Worm (Caenorhabditis elegans) whole organism, late embryonic: ENCODE data around the gene xbx-5.
A peak's percentile ranks its signal among the peaks of the same experiment; 100 is the strongest.

Experiments used
- C08G9.2 ChIP-seq: sonication (generic microtip); optimal IDR thresholded peaks from 2 replicates; lab custom pipeline; 2016; ENCODE audit warnings: mild to moderate bottlenecking, missing genetic modification characterization, moderate library complexity, missing compliant biosample characterization
- C38D4.7 ChIP-seq: fragments of 200-800 bp; sonication (Bioruptor generic); optimal IDR thresholded peaks from 2 replicates; lab custom pipeline; 2018; ENCODE audit warnings: mild to moderate bottlenecking, missing genetic modification characterization, moderate library complexity, missing compliant biosample characterization
- F13H6.1 ChIP-seq: sonication (generic microtip); optimal IDR thresholded peaks from 2 replicates; lab custom pipeline; 2016; ENCODE audit warnings: missing genetic modification characterization, missing compliant biosample characterization
- K02D7.2 ChIP-seq: sonication (generic microtip); optimal IDR thresholded peaks from 2 replicates; lab custom pipeline; 2017; ENCODE audit warnings: mild to moderate bottlenecking, missing genetic modification characterization, missing compliant biosample characterization
- K09A11.1 ChIP-seq: sonication (generic microtip); optimal IDR thresholded peaks from 2 replicates; lab custom pipeline; 2017; ENCODE audit warnings: antibody characterized with exemption, mild to moderate bottlenecking, missing genetic modification characterization, missing compliant biosample characterization; ENCODE audit not compliant: insufficient read depth
- ahr-1 ChIP-seq: sonication (generic microtip); optimal IDR thresholded peaks from 2 replicates; lab custom pipeline; 2016; ENCODE audit warnings: missing genetic modification characterization, missing compliant biosample characterization
- ama-1 ChIP-seq: fragments of 150-350 bp; optimal IDR thresholded peaks from 2 replicates; lab custom pipeline; 2014
- ceh-18 ChIP-seq: sonication (generic microtip); optimal IDR thresholded peaks from 2 replicates; lab custom pipeline; 2016; ENCODE audit warnings: missing genetic modification characterization, missing compliant biosample characterization
- ceh-19 ChIP-seq: fragments of 200-800 bp; sonication (Bioruptor generic); optimal IDR thresholded peaks from 2 replicates; lab custom pipeline; 2018; ENCODE audit warnings: mild to moderate bottlenecking, missing genetic modification characterization, missing compliant biosample characterization
- ceh-2 ChIP-seq: sonication (generic microtip); optimal IDR thresholded peaks from 2 replicates; lab custom pipeline; 2016; ENCODE audit warnings: missing genotype, missing genetic modification characterization, missing compliant biosample characterization
- ceh-22 ChIP-seq: sonication (generic microtip); optimal IDR thresholded peaks from 2 replicates; lab custom pipeline; 2017; ENCODE audit warnings: missing biosample characterization, missing genetic modification characterization
- ceh-30 ChIP-seq: fragments of 150-350 bp; optimal IDR thresholded peaks from 2 replicates; lab custom pipeline; 2014; ENCODE audit warnings: missing biosample characterization, missing genetic modification characterization
- ceh-31 ChIP-seq: sonication (generic microtip); optimal IDR thresholded peaks from 2 replicates; lab custom pipeline; 2016; ENCODE audit warnings: missing genetic modification characterization, missing compliant biosample characterization
- ceh-34 ChIP-seq: sonication (generic microtip); optimal IDR thresholded peaks from 2 replicates; lab custom pipeline; 2016; ENCODE audit warnings: mild to moderate bottlenecking, missing genetic modification characterization, missing compliant biosample characterization
- ceh-48 ChIP-seq: sonication (generic microtip); optimal IDR thresholded peaks from 2 replicates; lab custom pipeline; 2016; ENCODE audit warnings: missing genetic modification characterization, inconsistent platforms, missing compliant biosample characterization
- ceh-6 ChIP-seq: fragments of 200-800 bp; sonication (Bioruptor generic); optimal IDR thresholded peaks from 2 replicates; lab custom pipeline; 2018; ENCODE audit warnings: mild to moderate bottlenecking, missing genetic modification characterization, missing compliant biosample characterization
- ceh-9 ChIP-seq: sonication (generic microtip); optimal IDR thresholded peaks from 2 replicates; lab custom pipeline; 2016; ENCODE audit warnings: mild to moderate bottlenecking, missing genetic modification characterization, inconsistent platforms, missing compliant biosample characterization
- dmd-4 ChIP-seq: sonication (generic microtip); optimal IDR thresholded peaks from 2 replicates; lab custom pipeline; 2016; ENCODE audit warnings: borderline replicate concordance, missing genetic modification characterization, missing compliant biosample characterization
- elt-2 ChIP-seq: sonication (generic microtip); optimal IDR thresholded peaks from 2 replicates; lab custom pipeline; 2016; ENCODE audit warnings: missing genetic modification reagents, missing genetic modification characterization, missing compliant biosample characterization
- elt-4 ChIP-seq: sonication (generic microtip); optimal IDR thresholded peaks from 2 replicates; lab custom pipeline; 2016; ENCODE audit warnings: missing genetic modification characterization, missing compliant biosample characterization
- ets-4 ChIP-seq: sonication (generic microtip); optimal IDR thresholded peaks from 2 replicates; lab custom pipeline; 2016; ENCODE audit warnings: missing genetic modification characterization, missing compliant biosample characterization
- fax-1 ChIP-seq: sonication (generic microtip); optimal IDR thresholded peaks from 2 replicates; lab custom pipeline; 2016; ENCODE audit warnings: missing genotype, missing genetic modification characterization, missing compliant biosample characterization
- fkh-6 ChIP-seq: sonication (generic microtip); optimal IDR thresholded peaks from 2 replicates; lab custom pipeline; 2016; ENCODE audit warnings: missing genetic modification characterization, missing compliant biosample characterization
- hlh-15 ChIP-seq: sonication (generic microtip); optimal IDR thresholded peaks from 2 replicates; lab custom pipeline; 2016; ENCODE audit warnings: missing genetic modification characterization, missing compliant biosample characterization
- hlh-30 ChIP-seq: sonication (generic microtip); optimal IDR thresholded peaks from 2 replicates; lab custom pipeline; 2017; ENCODE audit warnings: antibody characterized with exemption, missing genetic modification characterization, missing compliant biosample characterization; ENCODE audit not compliant: insufficient read depth
- hlh-8 ChIP-seq: sonication (generic microtip); optimal IDR thresholded peaks from 2 replicates; lab custom pipeline; 2016; ENCODE audit warnings: missing genotype, missing genetic modification characterization, missing compliant biosample characterization
- lim-6 ChIP-seq: sonication (generic microtip); optimal IDR thresholded peaks from 2 replicates; lab custom pipeline; 2016; ENCODE audit warnings: missing genetic modification characterization, missing compliant biosample characterization
- lin-11 ChIP-seq: fragments of 200-800 bp; sonication (Bioruptor generic); optimal IDR thresholded peaks from 2 replicates; lab custom pipeline; 2018; ENCODE audit warnings: mild to moderate bottlenecking, missing genetic modification characterization, missing compliant biosample characterization
- madf-2 ChIP-seq: sonication (generic microtip); optimal IDR thresholded peaks from 2 replicates; lab custom pipeline; 2017; ENCODE audit warnings: missing genetic modification characterization, missing compliant biosample characterization
- mec-3 ChIP-seq: sonication (generic microtip); optimal IDR thresholded peaks from 2 replicates; lab custom pipeline; 2016; ENCODE audit warnings: borderline replicate concordance, missing genetic modification characterization, missing compliant biosample characterization
- nhr-11 ChIP-seq: fragments of 150-350 bp; optimal IDR thresholded peaks from 2 replicates; lab custom pipeline; 2014; ENCODE audit warnings: missing biosample characterization, missing genetic modification characterization
- npax-4 ChIP-seq: sonication (generic microtip); optimal IDR thresholded peaks from 2 replicates; lab custom pipeline; 2016; ENCODE audit warnings: missing genetic modification characterization, missing compliant biosample characterization
- odd-2 ChIP-seq: sonication (generic microtip); optimal IDR thresholded peaks from 2 replicates; lab custom pipeline; 2017; ENCODE audit warnings: antibody characterized with exemption, mild to moderate bottlenecking, missing genetic modification characterization, missing compliant biosample characterization
- pat-9 ChIP-seq: fragments of 200-800 bp; sonication (Bioruptor generic); optimal IDR thresholded peaks from 2 replicates; lab custom pipeline; 2018; ENCODE audit warnings: mild to moderate bottlenecking, missing genetic modification characterization, moderate library complexity, missing compliant biosample characterization
- pax-1 ChIP-seq: fragments of 150-350 bp; optimal IDR thresholded peaks from 2 replicates; lab custom pipeline; 2014; ENCODE audit warnings: missing biosample characterization, missing genetic modification characterization
- pha-2 ChIP-seq: sonication (generic microtip); optimal IDR thresholded peaks from 2 replicates; lab custom pipeline; 2017; ENCODE audit warnings: mild to moderate bottlenecking, missing genetic modification characterization, missing compliant biosample characterization
- pha-4 ChIP-seq: fragments of 150-350 bp; optimal IDR thresholded peaks from 2 replicates; lab custom pipeline; 2018; ENCODE audit warnings: missing biosample characterization, missing genetic modification reagents, missing genetic modification characterization
- pqm-1 ChIP-seq: sonication (generic microtip); optimal IDR thresholded peaks from 2 replicates; lab custom pipeline; 2016; ENCODE audit warnings: missing genetic modification characterization, missing compliant biosample characterization
- pros-1 ChIP-seq: fragments of 150-350 bp; optimal IDR thresholded peaks from 2 replicates; lab custom pipeline; 2014; ENCODE audit warnings: missing biosample characterization, missing genetic modification reagents, missing genetic modification characterization
- rnt-1 ChIP-seq: sonication (generic microtip); optimal IDR thresholded peaks from 2 replicates; lab custom pipeline; 2016; ENCODE audit warnings: missing genetic modification characterization, missing compliant biosample characterization
- sdc-2 ChIP-seq: sonication (generic microtip); optimal IDR thresholded peaks from 2 replicates; lab custom pipeline; 2016; ENCODE audit warnings: missing genotype, missing genetic modification characterization, missing compliant biosample characterization
- sox-2 ChIP-seq: fragments of 200-800 bp; sonication (Bioruptor generic); IDR thresholded peaks from 2 replicates; pipeline ENCODE4 v1.3.6; 2022; ENCODE audit warnings: missing genetic modification reagents, missing genetic modification characterization, missing compliant biosample characterization
- sox-4 ChIP-seq: sonication (generic microtip); optimal IDR thresholded peaks from 2 replicates; lab custom pipeline; 2017; ENCODE audit warnings: mild to moderate bottlenecking, missing genetic modification characterization, inconsistent platforms, missing compliant biosample characterization
- tbx-2 ChIP-seq: sonication (generic microtip); optimal IDR thresholded peaks from 2 replicates; lab custom pipeline; 2016; ENCODE audit warnings: missing genetic modification characterization, missing compliant biosample characterization
- tbx-7 ChIP-seq: sonication (generic microtip); optimal IDR thresholded peaks from 2 replicates; lab custom pipeline; 2016; ENCODE audit warnings: missing genotype, missing genetic modification characterization, missing compliant biosample characterization
- unc-3 ChIP-seq, 2 experiments: fragments of 200-800 bp in 1 of 2; sonication (Bioruptor generic) in 1 of 2; sonication (generic microtip) in 1 of 2; conservative IDR thresholded peaks in 1 of 2; optimal IDR thresholded peaks in 1 of 2; 2 replicates each; pipeline versions ENCODE4 v1.3.6 to Lab custom; 2016 to 2022; ENCODE audit warnings: missing compliant biosample characterization in 2 of 2, missing genetic modification characterization in 2 of 2, missing genetic modification reagents in 1 of 2
- unc-42 ChIP-seq: sonication (generic microtip); optimal IDR thresholded peaks from 2 replicates; lab custom pipeline; 2016; ENCODE audit warnings: missing genotype, missing genetic modification characterization, missing compliant biosample characterization
- unc-86 ChIP-seq: sonication (generic microtip); optimal IDR thresholded peaks from 2 replicates; lab custom pipeline; 2016; ENCODE audit warnings: missing genetic modification characterization, missing compliant biosample characterization
- zip-5 ChIP-seq: sonication (generic microtip); optimal IDR thresholded peaks from 2 replicates; lab custom pipeline; 2016; ENCODE audit warnings: missing genetic modification characterization, missing compliant biosample characterization

The xbx-5 gene

ce11 chrIII:3821969-3822453 lies 17.7 kb upstream of the xbx-5 start, which contains the start of gene amx-1:
amx-1 (plus strand) TSS chrIII:3822403.
- TF ChIP-seq ceh-22 (tag; lab: Kevin White, UChicago): no peak
- TF ChIP-seq C38D4.7 (GFP tag; lab: Kevin White, UChicago): no peak
- no peak for TF ChIP-seq rnt-1 (tag; lab: Kevin White, UChicago)
- no peak for TF ChIP-seq pax-1 (tag; lab: Kevin White, UChicago)
- no peak for TF ChIP-seq ahr-1 (tag; lab: Kevin White, UChicago)
- no peak for TF ChIP-seq ets-4
- no peak for TF ChIP-seq K02D7.2 (tag; lab: Kevin White, UChicago)
- TF ChIP-seq ceh-6 (GFP tag; lab: Kevin White, UChicago): no peak
- no peak for TF ChIP-seq elt-4
- no peak for TF ChIP-seq ama-1 (lab: Kevin White, UChicago)
- TF ChIP-seq ceh-31 (tag; lab: Kevin White, UChicago): peak; percentile 4
- no peak for TF ChIP-seq hlh-8 (tag; lab: Kevin White, UChicago)
- peak; percentile 58 for TF ChIP-seq hlh-30 (tag; lab: Kevin White, UChicago)

ce11 chrIII:3820134-3820533 lies 15.9 kb upstream of the xbx-5 start:
- TF ChIP-seq sox-2 (GFP tag; lab: Robert Waterston, UW) (no peak), fax-1 (tag; lab: Kevin White, UChicago) (no peak), K02D7.2 (tag; lab: Kevin White, UChicago) (no peak), sox-4 (tag; lab: Kevin White, UChicago) (no peak), K09A11.1 (no peak), C38D4.7 (GFP tag; lab: Kevin White, UChicago) (no peak), ceh-31 (tag; lab: Kevin White, UChicago) (peak; percentile 81), unc-3 (GFP tag; conservative IDR thresholded peaks at IDR 0.05; lab: Robert Waterston, UW) (no peak), unc-3 (tag; optimal IDR thresholded peaks at IDR 0.05; lab: Kevin White, UChicago) (no peak), fkh-6 (no peak), F13H6.1 (tag; lab: Kevin White, UChicago) (no peak), tbx-2 (peak; percentile 71), madf-2 (tag; lab: Kevin White, UChicago) (no peak), ets-4 (no peak), hlh-8 (tag; lab: Kevin White, UChicago) (no peak), dmd-4 (tag; lab: Kevin White, UChicago) (no peak), hlh-15 (no peak), pax-1 (tag; lab: Kevin White, UChicago) (no peak), C08G9.2 (tag; lab: Kevin White, UChicago) (peak; percentile 23), unc-42 (peak; percentile 40), zip-5 (tag; lab: Kevin White, UChicago) (no peak), mec-3 (tag; lab: Kevin White, UChicago) (no peak), ceh-9 (tag; lab: Kevin White, UChicago) (no peak), pat-9 (tag; lab: Kevin White, UChicago) (no peak), elt-2 (tag; lab: Kevin White, UChicago) (peak; percentile 21), pha-2 (no peak), pha-4 (tag; lab: Kevin White, UChicago) (no peak), ceh-6 (GFP tag; lab: Kevin White, UChicago) (no peak), odd-2 (tag; lab: Kevin White, UChicago) (no peak), lim-6 (no peak), ceh-19 (peak; percentile 20), rnt-1 (tag; lab: Kevin White, UChicago) (peak; percentile 93), ceh-34 (tag; lab: Kevin White, UChicago) (peak; percentile 45), sdc-2 (tag; lab: Kevin White, UChicago) (peak; percentile 67), tbx-7 (tag; lab: Kevin White, UChicago) (no peak), unc-86 (tag; lab: Kevin White, UChicago) (no peak), ama-1 (lab: Kevin White, UChicago) (peak; percentile 16), lin-11 (no peak), npax-4 (tag; lab: Kevin White, UChicago) (no peak), pros-1 (tag; lab: Kevin White, UChicago) (peak; percentile 88), ahr-1 (tag; lab: Kevin White, UChicago) (no peak), nhr-11 (no peak), pqm-1 (no peak), ceh-2 (peak; percentile 39), ceh-48 (tag; lab: Kevin White, UChicago) (no peak), ceh-18 (tag; lab: Kevin White, UChicago) (peak; percentile 53), ceh-30 (peak; percentile 55)
